Fruit fly (Drosophila melanogaster): ENCODE measurements around the gene fliI.

Gene fliI

DNA sequence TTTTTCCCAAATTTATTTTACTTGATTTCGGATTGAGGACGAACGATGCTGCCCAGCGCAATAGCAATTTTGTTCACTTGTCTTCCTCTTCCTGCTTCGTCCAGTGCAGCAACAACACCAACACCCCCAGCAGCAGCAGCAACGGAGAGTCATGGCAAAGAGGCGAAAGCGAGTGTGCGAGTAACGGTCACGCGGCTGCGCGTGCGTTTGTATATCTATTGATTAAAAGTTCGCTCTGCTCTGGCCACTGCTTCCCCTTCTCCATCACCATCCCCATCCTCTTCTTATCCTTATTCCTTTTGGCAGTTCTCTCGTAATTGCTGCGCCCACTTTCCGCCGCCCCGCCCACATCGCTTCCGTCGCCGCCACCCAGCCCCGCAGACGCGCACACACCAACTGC is 1.4 kb upstream of the fliI start:
- TF ChIP-seq EcR (GFP tag; optimal IDR thresholded peaks at IDR 0.05) (no peak), psq (optimal IDR thresholded peaks at IDR 0.05) (no peak), Dll (optimal IDR thresholded peaks at IDR 0.05) (no peak), usp (GFP tag; optimal IDR thresholded peaks at IDR 0.05) (no peak), CG8478 (optimal IDR thresholded peaks at IDR 0.05) (no peak), pan (optimal IDR thresholded peaks at IDR 0.05) (no peak)

DNA sequence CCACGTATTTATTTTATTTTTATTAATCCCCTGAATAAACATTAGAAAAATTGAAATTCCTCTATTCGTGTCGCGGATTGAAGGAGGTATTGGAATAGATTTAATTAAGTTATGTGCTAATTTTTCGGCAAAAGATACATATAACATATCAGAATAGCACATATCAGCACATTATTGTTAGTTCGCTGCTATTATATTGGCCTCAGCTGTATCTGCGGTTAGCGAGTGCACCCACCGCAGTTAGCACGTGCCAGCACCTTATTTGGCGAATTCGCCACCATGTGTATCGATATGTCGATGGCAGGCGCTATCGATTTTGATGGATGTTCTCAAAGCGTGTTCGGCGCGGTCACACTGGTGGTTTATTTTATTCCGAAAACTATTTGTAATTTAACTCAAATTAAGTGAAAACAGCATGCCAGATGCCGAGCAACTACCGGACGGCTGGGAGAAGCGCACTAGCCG is 5.5 kb downstream of the fliI start, which contains the start of gene dod:
Gene dod, plus strand, starts transcription at position 323 of the 465 bp plus-strand sequence.
- TF ChIP-seq CG8478 (optimal IDR thresholded peaks at IDR 0.05) (no peak), usp (GFP tag; optimal IDR thresholded peaks at IDR 0.05) (no peak), psq (optimal IDR thresholded peaks at IDR 0.05) (no peak), Dll (optimal IDR thresholded peaks at IDR 0.05) (no peak), pan (optimal IDR thresholded peaks at IDR 0.05) (no peak), EcR (GFP tag; optimal IDR thresholded peaks at IDR 0.05) (no peak)

DNA sequence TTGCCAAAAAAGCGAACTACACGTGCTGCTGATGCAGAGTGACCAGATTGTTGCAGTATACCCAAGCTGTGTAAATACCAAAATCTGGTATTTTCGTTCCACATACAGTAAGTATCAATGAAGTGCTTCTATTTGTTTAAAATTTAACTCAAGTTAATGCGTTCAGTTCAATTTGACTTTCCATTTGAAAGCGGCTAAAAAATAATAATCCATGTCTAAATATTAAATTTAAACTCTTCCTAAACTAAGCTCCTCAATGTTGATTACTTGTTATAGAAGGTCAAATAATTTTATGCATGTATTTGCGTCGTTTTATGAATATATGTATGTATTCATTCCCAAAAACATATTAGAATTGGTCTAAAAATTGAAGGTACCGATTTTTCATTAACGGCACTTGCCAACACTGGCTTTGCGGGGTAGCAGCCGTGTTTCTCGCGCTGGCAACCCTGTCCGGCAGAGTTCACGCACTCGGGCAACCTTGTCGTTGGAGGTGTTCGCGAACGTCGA is 10.3 kb downstream of the fliI start, which contains the start of the genes peng and sol:
Gene peng, minus strand, starts transcription at position 44 of the 510 bp plus-strand sequence.
Gene sol, plus strand, starts transcription at position 481 of the 510 bp plus-strand sequence.
- TF ChIP-seq pan (optimal IDR thresholded peaks at IDR 0.05) (no peak), Dll (optimal IDR thresholded peaks at IDR 0.05) (no peak), CG8478 (optimal IDR thresholded peaks at IDR 0.05) (no peak), EcR (GFP tag; optimal IDR thresholded peaks at IDR 0.05) (no peak), usp (GFP tag; optimal IDR thresholded peaks at IDR 0.05) (no peak), psq (optimal IDR thresholded peaks at IDR 0.05) (no peak)

DNA sequence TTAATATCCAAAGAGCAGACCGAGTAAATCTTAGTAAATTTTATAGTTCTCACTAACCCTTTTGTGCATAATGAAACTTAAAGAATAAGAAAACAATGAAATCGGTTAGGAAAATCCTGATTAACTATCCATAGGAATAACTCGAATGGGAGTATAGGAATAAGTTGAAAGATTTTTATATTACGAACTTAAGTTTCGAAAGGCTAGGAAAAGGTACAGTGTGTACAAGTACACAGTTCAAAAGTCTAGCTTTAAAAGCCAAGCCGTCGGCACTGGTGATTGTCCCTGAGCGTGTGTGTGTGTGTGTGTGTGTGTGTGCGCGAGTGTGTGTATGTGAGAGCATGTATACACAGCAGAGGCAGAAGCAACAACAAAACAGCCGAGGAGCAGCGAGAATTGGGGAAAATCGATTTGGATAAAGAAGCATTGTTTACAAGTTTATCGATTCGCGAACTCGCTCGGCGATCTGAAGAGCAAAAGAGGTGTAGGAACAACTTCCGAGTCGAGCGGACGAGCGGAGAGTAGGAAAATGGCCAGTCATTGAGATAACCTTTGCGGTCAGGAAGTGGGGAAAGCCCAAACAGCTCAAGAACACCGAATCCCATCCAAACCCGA is 11.8 kb downstream of the fliI start:
- TF ChIP-seq usp (GFP tag; optimal IDR thresholded peaks at IDR 0.05) (no peak), CG8478 (optimal IDR thresholded peaks at IDR 0.05) (peak; percentile 52)

DNA sequence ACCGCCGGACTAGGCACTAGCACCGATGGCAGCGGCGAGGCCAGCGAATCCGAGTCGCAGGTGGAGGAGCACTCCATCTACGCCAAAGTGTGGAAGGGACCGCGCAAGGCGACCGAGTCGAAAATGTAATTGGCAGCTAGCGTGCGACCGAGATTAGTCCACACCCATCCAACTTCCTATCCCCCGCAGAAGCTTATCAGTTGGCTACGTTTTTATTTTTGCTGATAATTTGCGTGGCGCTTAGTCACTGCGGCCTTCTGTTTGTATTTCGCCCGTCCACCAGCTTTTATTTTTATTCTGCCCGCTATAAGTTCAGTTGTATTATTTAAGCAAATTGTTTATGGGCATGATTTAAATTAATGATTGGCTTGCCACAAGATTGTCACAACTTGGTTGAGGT is 14.0 kb downstream of the fliI start:
- no peak for TF ChIP-seq usp (GFP tag; optimal IDR thresholded peaks at IDR 0.05)
- TF ChIP-seq psq (optimal IDR thresholded peaks at IDR 0.05): no peak
- no peak for TF ChIP-seq EcR (GFP tag; optimal IDR thresholded peaks at IDR 0.05)
- TF ChIP-seq Dll (optimal IDR thresholded peaks at IDR 0.05): no peak

DNA sequence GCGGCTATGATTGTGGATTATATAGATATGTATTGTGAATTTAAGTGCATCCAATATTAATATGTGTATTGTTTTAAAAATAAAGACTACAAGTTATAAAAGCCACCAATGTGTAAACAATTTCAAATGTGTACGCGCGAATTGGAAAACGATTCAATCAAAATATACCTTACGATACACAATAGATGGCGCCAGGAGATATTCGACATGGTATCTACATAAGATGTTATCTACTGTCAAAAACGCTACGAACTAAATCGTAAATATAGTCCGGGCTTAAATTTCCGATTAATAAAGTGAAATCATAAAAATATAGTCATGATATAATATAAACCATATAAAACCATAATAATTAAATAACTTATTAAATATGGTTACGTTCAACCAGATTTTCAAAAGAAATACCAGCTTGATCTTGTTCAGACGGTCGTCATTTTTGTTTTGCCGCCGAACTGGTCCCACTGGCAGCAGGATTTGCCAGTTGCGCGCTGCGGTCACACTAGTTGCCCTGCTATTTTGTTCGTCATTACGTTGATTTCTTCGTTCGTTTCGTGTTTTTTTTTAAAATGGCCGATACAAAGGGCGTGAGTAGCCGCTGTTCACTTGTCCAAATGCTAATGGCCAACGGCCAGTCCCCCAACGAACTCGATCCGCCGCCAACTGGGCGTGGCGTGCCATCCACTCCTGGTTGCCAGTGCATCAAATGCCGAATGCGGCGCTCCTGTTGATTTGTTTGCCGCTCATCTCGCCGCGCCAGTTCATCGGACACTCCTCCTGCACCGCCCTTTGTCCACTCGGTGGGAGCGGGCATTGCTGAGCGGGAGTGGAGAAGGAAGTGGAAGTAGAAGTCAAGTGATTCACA is 18.5 kb downstream of the fliI start, which contains the start of gene Septin1:
Gene Septin1, plus strand, starts transcription at position 477 of the 862 bp plus-strand sequence.
- TF ChIP-seq psq (optimal IDR thresholded peaks at IDR 0.05) (no peak), CG8478 (optimal IDR thresholded peaks at IDR 0.05) (no peak), Dll (optimal IDR thresholded peaks at IDR 0.05) (no peak), EcR (GFP tag; optimal IDR thresholded peaks at IDR 0.05) (no peak), usp (GFP tag; optimal IDR thresholded peaks at IDR 0.05) (no peak)

DNA sequence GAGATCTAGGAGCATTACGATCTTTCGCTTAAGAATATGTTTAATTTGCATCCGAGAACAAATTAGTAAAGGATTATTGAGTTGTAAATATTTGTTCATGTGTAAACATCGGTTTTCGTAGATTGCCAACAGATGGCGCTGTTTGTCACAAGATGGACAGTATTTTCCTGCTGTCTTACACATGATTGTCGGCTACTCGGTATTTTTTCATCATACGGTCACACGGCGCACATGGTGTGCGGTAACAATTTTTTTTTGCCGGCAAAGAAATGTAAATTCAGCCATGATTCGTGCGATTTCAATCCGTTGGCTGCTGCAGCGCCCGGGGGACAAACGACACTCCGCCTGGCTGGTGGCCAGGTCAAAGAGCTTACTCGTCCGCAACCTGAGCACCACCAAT is 23.3 kb downstream of the fliI start, which contains the start of the genes bbx and waw:
Gene bbx, plus strand, starts transcription at position 151 of the 400 bp plus-strand sequence.
Gene waw, plus strand, starts transcription at position 151 of the 400 bp plus-strand sequence.
- no peak for TF ChIP-seq pan (optimal IDR thresholded peaks at IDR 0.05)
- TF ChIP-seq psq (optimal IDR thresholded peaks at IDR 0.05): no peak
- no peak for TF ChIP-seq usp (GFP tag; optimal IDR thresholded peaks at IDR 0.05)
- TF ChIP-seq EcR (GFP tag; optimal IDR thresholded peaks at IDR 0.05): no peak
- TF ChIP-seq Dll (optimal IDR thresholded peaks at IDR 0.05): no peak
- no peak for TF ChIP-seq CG8478 (optimal IDR thresholded peaks at IDR 0.05)

DNA sequence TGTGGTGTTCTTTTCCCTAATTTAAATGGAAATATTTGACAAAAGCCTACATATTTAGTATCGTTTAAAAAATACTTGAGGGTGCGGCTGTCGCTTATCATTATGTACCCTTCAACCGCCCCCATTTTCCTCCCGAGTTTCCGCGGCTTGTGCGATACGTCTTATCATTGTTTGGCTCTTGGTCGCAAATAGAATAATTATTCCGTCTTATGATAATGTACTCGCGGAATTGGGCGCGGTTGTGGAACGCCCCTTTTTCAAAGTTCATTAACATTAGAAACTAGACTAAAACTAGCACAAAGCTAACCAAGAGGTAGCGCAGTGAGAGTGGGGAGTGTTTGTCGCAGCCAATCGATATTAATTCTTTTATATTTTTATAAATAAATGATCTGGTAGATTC is 25.9 kb downstream of the fliI start:
- TF ChIP-seq EcR (GFP tag; optimal IDR thresholded peaks at IDR 0.05) (no peak), pan (optimal IDR thresholded peaks at IDR 0.05) (no peak), CG8478 (optimal IDR thresholded peaks at IDR 0.05) (no peak), usp (GFP tag; optimal IDR thresholded peaks at IDR 0.05) (no peak), Dll (optimal IDR thresholded peaks at IDR 0.05) (no peak), psq (optimal IDR thresholded peaks at IDR 0.05) (no peak)

DNA sequence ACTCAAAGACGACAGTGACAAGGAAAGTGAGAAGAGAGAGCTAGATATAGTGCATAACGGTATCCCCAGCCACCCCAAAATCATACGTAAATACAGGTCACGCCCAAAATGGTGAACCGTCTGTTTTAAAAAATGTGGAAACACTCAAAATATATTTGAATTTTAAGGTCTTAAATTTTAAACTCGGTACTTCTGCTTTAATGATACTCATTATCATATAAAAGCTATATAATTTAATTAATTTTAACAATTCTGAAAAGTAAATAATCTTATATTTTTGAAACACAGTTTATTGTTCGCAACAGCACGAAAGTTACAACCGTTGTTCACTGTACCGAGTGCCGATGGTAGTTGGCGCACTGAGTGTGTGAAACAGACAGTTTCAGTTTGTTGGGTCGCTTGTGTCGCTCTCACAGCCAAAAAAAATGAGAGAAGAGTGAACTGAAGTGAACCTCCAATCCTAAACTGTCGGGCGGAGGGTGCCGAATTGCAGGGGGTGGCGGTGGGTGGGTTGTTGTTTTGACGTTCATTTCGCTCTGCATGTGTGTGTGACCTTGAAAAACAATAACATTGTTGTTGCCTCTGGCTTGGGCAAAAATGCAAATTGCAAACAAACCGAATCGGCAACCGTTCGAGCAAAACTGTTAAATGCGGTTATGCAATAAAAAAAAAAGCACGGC is 26.9 kb downstream of the fliI start:
- TF ChIP-seq CG8478 (optimal IDR thresholded peaks at IDR 0.05) (no peak), usp (GFP tag; optimal IDR thresholded peaks at IDR 0.05) (no peak), pan (optimal IDR thresholded peaks at IDR 0.05) (no peak), Dll (optimal IDR thresholded peaks at IDR 0.05) (no peak), psq (optimal IDR thresholded peaks at IDR 0.05) (no peak), EcR (GFP tag; optimal IDR thresholded peaks at IDR 0.05) (no peak)

DNA sequence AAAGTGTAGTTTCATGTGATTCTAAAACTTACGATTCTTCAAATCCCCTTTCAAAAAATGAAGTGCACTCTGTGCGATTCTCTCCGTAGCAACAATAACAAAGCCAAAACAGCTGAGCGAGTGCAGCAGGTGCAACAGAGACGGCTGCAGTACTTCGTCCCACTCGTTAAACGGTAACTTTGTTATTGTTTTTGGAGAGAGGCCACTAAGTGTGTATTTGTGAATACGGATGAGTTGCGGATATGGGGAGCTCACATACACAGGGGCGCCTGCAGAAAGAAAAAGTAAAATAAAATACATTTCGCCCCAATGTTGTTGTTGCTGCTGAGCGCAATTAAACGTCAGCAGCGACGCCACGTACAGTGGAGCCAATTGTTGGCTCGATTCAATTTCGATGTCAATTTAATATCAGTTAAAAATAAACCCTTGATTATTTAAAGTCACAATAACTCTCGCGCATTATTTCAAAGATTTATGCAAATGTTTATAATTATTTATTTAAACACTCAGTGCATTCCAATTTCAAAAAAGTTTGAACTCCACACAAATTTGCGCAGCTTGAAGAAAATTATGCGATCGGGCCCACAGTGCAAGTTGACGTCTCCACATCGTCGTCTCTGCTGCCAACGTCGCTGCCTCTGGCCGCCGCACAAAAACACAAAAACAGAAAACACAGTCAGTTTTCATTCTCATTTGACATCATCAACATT is 28.0 kb downstream of the fliI start:
- TF ChIP-seq Dll (optimal IDR thresholded peaks at IDR 0.05): no peak
- TF ChIP-seq usp (GFP tag; optimal IDR thresholded peaks at IDR 0.05): no peak
- no peak for TF ChIP-seq pan (optimal IDR thresholded peaks at IDR 0.05)
- TF ChIP-seq CG8478 (optimal IDR thresholded peaks at IDR 0.05): peak; percentile 59
- TF ChIP-seq psq (optimal IDR thresholded peaks at IDR 0.05): no peak
- no peak for TF ChIP-seq EcR (GFP tag; optimal IDR thresholded peaks at IDR 0.05)

DNA sequence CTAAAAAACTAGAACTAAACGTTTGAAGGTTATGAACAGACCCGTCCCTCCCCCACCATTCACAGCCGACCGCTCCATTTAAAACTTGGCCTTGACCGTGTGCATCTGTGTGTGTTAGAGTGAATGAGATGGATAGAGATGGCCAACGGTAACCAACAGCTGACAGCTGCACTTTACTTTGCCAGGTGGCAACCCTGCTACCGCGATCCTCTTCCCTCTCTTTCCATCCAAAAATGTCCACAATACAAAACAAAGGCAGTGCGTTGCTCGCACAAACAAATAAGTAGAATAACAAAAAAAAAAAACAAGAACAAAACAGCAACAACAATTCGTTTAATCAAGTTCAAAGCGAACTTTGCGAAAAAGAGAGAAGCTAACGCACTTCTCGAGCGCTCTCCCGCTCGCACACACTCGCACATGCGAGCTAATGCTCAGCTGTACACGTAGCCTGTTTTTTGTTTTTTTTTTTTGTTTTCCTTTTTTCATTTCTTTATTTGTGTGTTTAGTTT is 28.9 kb downstream of the fliI start:
- TF ChIP-seq EcR (GFP tag; optimal IDR thresholded peaks at IDR 0.05): peak in 1 of 2 experiments; percentile 53
- no peak for TF ChIP-seq usp (GFP tag; optimal IDR thresholded peaks at IDR 0.05)
- no peak for TF ChIP-seq psq (optimal IDR thresholded peaks at IDR 0.05)
